Worm (Caenorhabditis elegans) whole organism, L4 larva: ENCODE measurements around the gene zip-1.

Source experiments
- R02D3.7 ChIP-seq: fragments of 150-350 bp; sonication (generic microtip); optimal IDR thresholded peaks from 3 replicates; lab custom pipeline; 2014; ENCODE audit warnings: missing biosample characterization, missing genetic modification characterization
- Y48G9A.11 ChIP-seq: fragments of 200-800 bp; sonication (Bioruptor generic); IDR thresholded peaks from 2 replicates; pipeline ENCODE4 v1.3.6; 2022; ENCODE audit warnings: missing genetic modification reagents, missing genetic modification characterization, missing compliant biosample characterization
- ZK546.5 ChIP-seq, 2 experiments: sonication (generic microtip); optimal IDR thresholded peaks; 2 replicates each; lab custom pipeline; 2017; ENCODE audit warnings: missing biosample characterization in 2 of 2, missing genetic modification characterization in 2 of 2
- aha-1 ChIP-seq: fragments of 150-350 bp; peaks from one replicate; lab custom pipeline; 2014; ENCODE audit warnings: missing biosample characterization, missing genetic modification characterization
- daf-16 ChIP-seq, 3 experiments: sonication (generic microtip); optimal IDR thresholded peaks; 2 replicates each; lab custom pipeline; 2016 to 2017; ENCODE audit warnings: missing genetic modification characterization in 3 of 3, missing genetic modification reagents in 3 of 3, mild to moderate bottlenecking in 2 of 3, missing compliant biosample characterization in 2 of 3, missing biosample characterization in 1 of 3, moderate library complexity in 1 of 3
- daf-19 ChIP-seq: fragments of 200-800 bp; sonication (Bioruptor generic); conservative IDR thresholded peaks from 2 replicates; pipeline ENCODE4 v1.3.6; 2022; ENCODE audit warnings: missing genetic modification characterization, missing compliant biosample characterization
- dmd-6 ChIP-seq: fragments of 200-800 bp; sonication (Bioruptor generic); IDR thresholded peaks from 2 replicates; pipeline ENCODE4 v1.3.6; 2022; ENCODE audit warnings: missing genetic modification reagents, missing genetic modification characterization, missing compliant biosample characterization
- dpl-1 ChIP-seq: fragments of 150-350 bp; optimal IDR thresholded peaks from 2 replicates; lab custom pipeline; 2014; ENCODE audit warnings: missing biosample characterization, missing genetic modification reagents, missing genetic modification characterization
- dve-1 ChIP-seq: sonication (generic microtip); optimal IDR thresholded peaks from 2 replicates; lab custom pipeline; 2017; ENCODE audit warnings: antibody characterized with exemption, mild to moderate bottlenecking, missing genetic modification characterization, missing compliant biosample characterization; ENCODE audit not compliant: insufficient read depth
- egl-43 ChIP-seq: fragments of 200-800 bp; sonication (Bioruptor generic); IDR thresholded peaks from 2 replicates; pipeline ENCODE4 v1.3.6; 2022; ENCODE audit warnings: missing genetic modification reagents, missing genetic modification characterization, missing compliant biosample characterization
- fkh-10 ChIP-seq: fragments of 150-350 bp; optimal IDR thresholded peaks from 2 replicates; lab custom pipeline; 2014; ENCODE audit warnings: missing biosample characterization, missing genetic modification reagents, missing genetic modification characterization
- gei-8 ChIP-seq: fragments of 200-800 bp; sonication (Bioruptor generic); optimal IDR thresholded peaks from 2 replicates; lab custom pipeline; 2018; ENCODE audit warnings: mild to moderate bottlenecking, missing genetic modification characterization, missing compliant biosample characterization
- hif-1 ChIP-seq, 2 experiments: sonication (generic microtip); optimal IDR thresholded peaks; 2 replicates each; lab custom pipeline; 2016 to 2017; ENCODE audit warnings: missing compliant biosample characterization in 2 of 2, missing genetic modification characterization in 2 of 2, missing genetic modification reagents in 2 of 2, missing genotype in 2 of 2, mild to moderate bottlenecking in 1 of 2
- hlh-11 ChIP-seq: fragments of 200-800 bp; sonication (Bioruptor generic); optimal IDR thresholded peaks from 2 replicates; lab custom pipeline; 2018; ENCODE audit warnings: mild to moderate bottlenecking, missing genetic modification characterization, missing compliant biosample characterization
- hlh-30 ChIP-seq: sonication (generic microtip); optimal IDR thresholded peaks from 2 replicates; lab custom pipeline; 2017; ENCODE audit warnings: antibody characterized with exemption, mild to moderate bottlenecking, missing genetic modification characterization, missing compliant biosample characterization; ENCODE audit not compliant: insufficient read depth
- jun-1 ChIP-seq: fragments of 150-350 bp; optimal IDR thresholded peaks from 2 replicates; lab custom pipeline; 2014; ENCODE audit warnings: missing biosample characterization, missing genetic modification reagents, missing genetic modification characterization
- lin-1 ChIP-seq: fragments of 200-800 bp; sonication (Bioruptor generic); IDR thresholded peaks from 2 replicates; pipeline ENCODE4 v1.3.6; 2022; ENCODE audit warnings: missing genetic modification reagents, missing genetic modification characterization, missing compliant biosample characterization
- lin-29 ChIP-seq: fragments of 200-800 bp; sonication (Bioruptor generic); IDR thresholded peaks from 2 replicates; pipeline ENCODE4 v1.3.6; 2022; ENCODE audit warnings: missing genetic modification reagents, missing genetic modification characterization, missing compliant biosample characterization
- lsy-2 ChIP-seq, 2 experiments: fragments of 150-350 bp in 1 of 2; sonication (generic microtip) in 1 of 2; optimal IDR thresholded peaks; 2 replicates each; lab custom pipeline; 2014 to 2017; ENCODE audit warnings: missing biosample characterization in 2 of 2, missing genetic modification characterization in 2 of 2
- mep-1 ChIP-seq: fragments of 150-350 bp; sonication (generic microtip); optimal IDR thresholded peaks from 3 replicates; lab custom pipeline; 2014; ENCODE audit warnings: missing biosample characterization, missing genetic modification characterization
- mes-2 ChIP-seq: sonication (generic microtip); optimal IDR thresholded peaks from 2 replicates; lab custom pipeline; 2016; ENCODE audit warnings: missing genotype, mild to moderate bottlenecking, missing genetic modification characterization, missing compliant biosample characterization; ENCODE audit not compliant: poor library complexity, severe bottlenecking
- mxl-3 ChIP-seq: fragments of 200-800 bp; sonication (Bioruptor generic); optimal IDR thresholded peaks from 2 replicates; lab custom pipeline; 2018; ENCODE audit warnings: mild to moderate bottlenecking, missing genetic modification characterization, missing compliant biosample characterization
- nhr-102 ChIP-seq: sonication (generic microtip); optimal IDR thresholded peaks from 2 replicates; lab custom pipeline; 2016; ENCODE audit warnings: mild to moderate bottlenecking, missing genetic modification characterization, moderate library complexity, missing compliant biosample characterization
- nhr-28 ChIP-seq: fragments of 150-350 bp; optimal IDR thresholded peaks from 2 replicates; lab custom pipeline; 2014; ENCODE audit warnings: missing biosample characterization, missing genetic modification characterization
- nhr-41 ChIP-seq: fragments of 200-800 bp; sonication (Bioruptor generic); IDR thresholded peaks from 2 replicates; pipeline ENCODE4 v1.3.6; 2022; ENCODE audit warnings: missing genetic modification reagents, missing genetic modification characterization, missing compliant biosample characterization
- nhr-48 ChIP-seq: sonication (generic microtip); optimal IDR thresholded peaks from 2 replicates; lab custom pipeline; 2016; ENCODE audit warnings: mild to moderate bottlenecking, missing genetic modification characterization, missing compliant biosample characterization
- nhr-6 ChIP-seq: fragments of 150-350 bp; optimal IDR thresholded peaks from 2 replicates; lab custom pipeline; 2014; ENCODE audit warnings: missing biosample characterization, missing genetic modification characterization
- nhr-77 ChIP-seq: fragments of 150-350 bp; optimal IDR thresholded peaks from 2 replicates; lab custom pipeline; 2014; ENCODE audit warnings: missing biosample characterization, missing genetic modification characterization
- pha-4 ChIP-seq, 2 experiments: fragments of 150-350 bp in 1 of 2; fragments of 200-800 bp in 1 of 2; sonication (Bioruptor generic) in 1 of 2; IDR thresholded peaks in 1 of 2; optimal IDR thresholded peaks in 1 of 2; 2 replicates each; pipeline versions ENCODE4 v1.3.6 to Lab custom; 2014 to 2022; ENCODE audit warnings: missing genetic modification characterization in 2 of 2, missing genetic modification reagents in 2 of 2, missing biosample characterization in 1 of 2, missing compliant biosample characterization in 1 of 2
- php-3 ChIP-seq: fragments of 200-800 bp; sonication (Bioruptor generic); IDR thresholded peaks from 2 replicates; pipeline ENCODE4 v1.3.6; 2022; ENCODE audit warnings: missing genetic modification reagents, missing genetic modification characterization, missing compliant biosample characterization
- pqm-1 ChIP-seq: sonication (generic microtip); optimal IDR thresholded peaks from 2 replicates; lab custom pipeline; 2017; ENCODE audit warnings: missing biosample characterization, missing genetic modification characterization
- snpc-1.2 ChIP-seq: fragments of 200-800 bp; sonication (Bioruptor generic); IDR thresholded peaks from 2 replicates; pipeline ENCODE4 v1.3.6; 2022; ENCODE audit warnings: missing genetic modification reagents, missing genetic modification characterization, missing compliant biosample characterization
- tra-1 ChIP-seq: fragments of 200-800 bp; sonication (Bioruptor generic); IDR thresholded peaks from 2 replicates; pipeline ENCODE4 v1.3.6; 2022; ENCODE audit warnings: missing genetic modification reagents, missing genetic modification characterization, missing compliant biosample characterization
- zfp-2 ChIP-seq: sonication (generic microtip); optimal IDR thresholded peaks from 2 replicates; lab custom pipeline; 2016; ENCODE audit warnings: mild to moderate bottlenecking, missing genetic modification characterization, missing compliant biosample characterization
- ztf-7 ChIP-seq: fragments of 150-350 bp; optimal IDR thresholded peaks from 2 replicates; lab custom pipeline; 2014; ENCODE audit warnings: missing biosample characterization, missing genetic modification characterization

Gene zip-1

ce11 chrIII:12318794-12319193 lies 14.8 kb upstream of the zip-1 start, which contains the start of gene Y75B8A.28:
Gene Y75B8A.28 (plus strand): TSS chrIII:12319089.
- peak in 1 of 2 experiments; percentile 34 for TF ChIP-seq lsy-2 (tag; optimal IDR thresholded peaks at IDR 0.05; lab: Kevin White, UChicago)
- peak; percentile 84 for TF ChIP-seq nhr-28 (tag; lab: Kevin White, UChicago)
- TF ChIP-seq lin-1 (GFP tag; lab: Robert Waterston, UW), result peak; percentile 67; the same call in 1 of the 2 replicates
- peak; percentile 69 for TF ChIP-seq dve-1 (tag; lab: Kevin White, UChicago)
- TF ChIP-seq nhr-6 (tag; lab: Kevin White, UChicago), result peak; percentile 27
- TF ChIP-seq dmd-6 (GFP tag; lab: Robert Waterston, UW), result peak; percentile 88
- TF ChIP-seq R02D3.7 (tag; lab: Kevin White, UChicago), result no peak
- no peak for TF ChIP-seq ZK546.5 (tag; optimal IDR thresholded peaks at IDR 0.05; lab: Kevin White, UChicago)
- TF ChIP-seq pqm-1 (tag; lab: Kevin White, UChicago), result peak; percentile 94
- peak; percentile 45; the same call in 1 of the 2 replicates for TF ChIP-seq nhr-41 (GFP tag; lab: Robert Waterston, UW)
- peak; percentile 37 for TF ChIP-seq jun-1 (tag; lab: Kevin White, UChicago)
- TF ChIP-seq nhr-77 (tag; lab: Kevin White, UChicago), result peak; percentile 47
- 0 out of 2 replicates have a peak, but pooled peaks have one; percentile 24 for TF ChIP-seq php-3 (GFP tag; lab: Robert Waterston, UW)
- no peak for TF ChIP-seq daf-16 (GFP tag; optimal IDR thresholded peaks at IDR 0.05; lab: Kevin White, UChicago)
- peak; percentile 77 for TF ChIP-seq daf-16 (tag; optimal IDR thresholded peaks at IDR 0.05; lab: Kevin White, UChicago)
- TF ChIP-seq fkh-10 (GFP tag; lab: Kevin White, UChicago), result no peak
- TF ChIP-seq hif-1 (tag; optimal IDR thresholded peaks at IDR 0.05; lab: Kevin White, UChicago), result no peak
- peak; percentile 13 for TF ChIP-seq mes-2 (tag; lab: Kevin White, UChicago)
- peak; percentile 78 for TF ChIP-seq hlh-11 (tag; lab: Kevin White, UChicago)
- TF ChIP-seq nhr-102 (tag; lab: Kevin White, UChicago), result peak; percentile 6

ce11 chrIII:12325284-12325683 lies 8.3 kb upstream of the zip-1 start:
- TF ChIP-seq tra-1 (0 out of 2 replicates have a peak, but pooled peaks have one; percentile 31), daf-19 (GFP tag; lab: Robert Waterston, UW) (no peak), pha-4 (GFP tag; IDR thresholded peaks at IDR 0.05; lab: Robert Waterston, UW) (0 out of 2 replicates have a peak, but pooled peaks have one; percentile 23), pha-4 (tag; optimal IDR thresholded peaks at IDR 0.05; lab: Kevin White, UChicago) (no peak), mxl-3 (peak; percentile 40), egl-43 (GFP tag; lab: Robert Waterston, UW) (no peak), lin-29 (no peak), nhr-102 (tag; lab: Kevin White, UChicago) (peak; percentile 45), dve-1 (tag; lab: Kevin White, UChicago) (peak; percentile 96), nhr-48 (tag; lab: Kevin White, UChicago) (peak; percentile 42), mep-1 (tag; lab: Kevin White, UChicago) (peak; percentile 63), snpc-1.2 (GFP tag; lab: Robert Waterston, UW) (no peak), nhr-6 (tag; lab: Kevin White, UChicago) (peak; percentile 58), gei-8 (GFP tag; lab: Kevin White, UChicago) (peak; percentile 25), nhr-77 (tag; lab: Kevin White, UChicago) (peak; percentile 26), hlh-11 (tag; lab: Kevin White, UChicago) (peak; percentile 89), dpl-1 (GFP tag; lab: Kevin White, UChicago) (peak; percentile 32), mes-2 (tag; lab: Kevin White, UChicago) (peak; percentile 45), php-3 (GFP tag; lab: Robert Waterston, UW) (peak; percentile 83), aha-1 (tag; lab: Kevin White, UChicago) (peak; percentile 87), Y48G9A.11 (GFP tag; lab: Robert Waterston, UW) (no peak), lin-1 (GFP tag; lab: Robert Waterston, UW) (peak; percentile 81), ztf-7 (tag; lab: Kevin White, UChicago) (peak; percentile 47), nhr-28 (tag; lab: Kevin White, UChicago) (peak; percentile 78), dmd-6 (GFP tag; lab: Robert Waterston, UW) (peak; percentile 85), zfp-2 (tag; lab: Kevin White, UChicago) (no peak), hlh-30 (tag; lab: Kevin White, UChicago) (peak; percentile 61), daf-16 (GFP tag; optimal IDR thresholded peaks at IDR 0.05; lab: Kevin White, UChicago) (peak in 1 of 2 experiments; percentile 30), daf-16 (tag; optimal IDR thresholded peaks at IDR 0.05; lab: Kevin White, UChicago) (peak; percentile 98), pqm-1 (tag; lab: Kevin White, UChicago) (peak; percentile 81), lsy-2 (tag; optimal IDR thresholded peaks at IDR 0.05; lab: Kevin White, UChicago) (no peak)
